Worm (Caenorhabditis elegans): ENCODE data around the gene R11E3.2.

Gene R11E3.2

ce11 chrIV:4745422-4745821 is 26.5 kb upstream of the R11E3.2 start, which contains the start of gene timm-17B.1 (continued):
- TF ChIP-seq jun-1 (tag; optimal IDR thresholded peaks at IDR 0.05) = peak; percentile 39
- no peak for TF ChIP-seq pax-3 (tag; optimal IDR thresholded peaks at IDR 0.05)
- TF ChIP-seq lin-13 (GFP tag; optimal IDR thresholded peaks at IDR 0.05) = no peak
- TF ChIP-seq tbx-2 (tag; optimal IDR thresholded peaks at IDR 0.05) = peak; percentile 73
- TF ChIP-seq snpc-4 (tag; optimal IDR thresholded peaks at IDR 0.05) = peak; percentile 67
- peak; percentile 45 for TF ChIP-seq lir-3 (tag; optimal IDR thresholded peaks at IDR 0.05; ENCODE audit: poor library complexity)
- TF ChIP-seq zag-1 (tag; optimal IDR thresholded peaks at IDR 0.05) = no peak
- TF ChIP-seq snu-23 (GFP tag; optimal IDR thresholded peaks at IDR 0.05) = peak; percentile 83
- TF ChIP-seq aly-2 (tag; optimal IDR thresholded peaks at IDR 0.05) = peak; percentile 50
- peak; percentile 79 for TF ChIP-seq nhr-85 (tag)
- TF ChIP-seq lin-35 (GFP tag; optimal IDR thresholded peaks at IDR 0.05) = peak; percentile 78 to 83
- TF ChIP-seq pag-3 (tag; optimal IDR thresholded peaks at IDR 0.05; ENCODE audit: borderline replicate concordance, insufficient read depth) = no peak
- peak; percentile 63 for TF ChIP-seq grh-1 (GFP tag; IDR thresholded peaks at IDR 0.05)
- TF ChIP-seq isw-1 (GFP tag; IDR thresholded peaks at IDR 0.05) = peak; percentile 75
- TF ChIP-seq mab-9 (GFP tag; IDR thresholded peaks at IDR 0.05) = 0 out of 2 replicates have a peak, but pooled peaks have one; percentile 40
- no peak for TF ChIP-seq Y116A8C.19 (tag; optimal IDR thresholded peaks at IDR 0.05; ENCODE audit: borderline replicate concordance)
- TF ChIP-seq lin-15B (tag; optimal IDR thresholded peaks at IDR 0.05) = peak; percentile 50
- TF ChIP-seq nhr-12 (tag; optimal IDR thresholded peaks at IDR 0.05) = no peak
- TF ChIP-seq ceh-63 (GFP tag; optimal IDR thresholded peaks at IDR 0.05) = no peak
- peak; percentile 26 for TF ChIP-seq elt-2 (tag; optimal IDR thresholded peaks at IDR 0.05)
- TF ChIP-seq C34B4.2 (tag; optimal IDR thresholded peaks at IDR 0.05) = no peak
- peak in 1 of 2 experiments; percentile 56 for TF ChIP-seq mdl-1 (tag; optimal IDR thresholded peaks at IDR 0.05)
- peak; percentile 55 for TF ChIP-seq F16B12.6 (tag; optimal IDR thresholded peaks at IDR 0.05)
- peak; percentile 79 for TF ChIP-seq C16A3.4 (tag; optimal IDR thresholded peaks at IDR 0.05)
- TF ChIP-seq swsn-7 (tag; optimal IDR thresholded peaks at IDR 0.05) = peak; percentile 82
- peak; percentile 35 for TF ChIP-seq ztf-4 (tag; optimal IDR thresholded peaks at IDR 0.05)
- no peak for TF ChIP-seq aha-1 (tag; optimal IDR thresholded peaks at IDR 0.05)
- TF ChIP-seq dpl-1 (GFP tag; optimal IDR thresholded peaks at IDR 0.05) = peak; percentile 73 to 81 (median 81)
- peak; percentile 76 for TF ChIP-seq nhr-90 (tag; optimal IDR thresholded peaks at IDR 0.05; ENCODE audit: poor library complexity)
- peak; percentile 44 for TF ChIP-seq sox-4 (tag; optimal IDR thresholded peaks at IDR 0.05)
- TF ChIP-seq mep-1 (tag; optimal IDR thresholded peaks at IDR 0.05) = peak; percentile 93
- TF ChIP-seq nhr-237 (tag; optimal IDR thresholded peaks at IDR 0.05) = no peak
- TF ChIP-seq rnt-1 (tag; optimal IDR thresholded peaks at IDR 0.05) = peak; percentile 80
- no peak for TF ChIP-seq alr-1 (tag; optimal IDR thresholded peaks at IDR 0.05; ENCODE audit: borderline replicate concordance)
- TF ChIP-seq hlh-4 (tag; optimal IDR thresholded peaks at IDR 0.05) = no peak
- peak; percentile 72 for TF ChIP-seq dsc-1 (tag; optimal IDR thresholded peaks at IDR 0.05)
- TF ChIP-seq nhr-47 (tag; optimal IDR thresholded peaks at IDR 0.05) = peak; percentile 88
- TF ChIP-seq hlh-17 (GFP tag; optimal IDR thresholded peaks at IDR 0.05; ENCODE audit: borderline replicate concordance) = no peak
- TF ChIP-seq elt-3 (tag; optimal IDR thresholded peaks at IDR 0.05) = peak in 2 of 6 experiments; percentile 25 to 45
- no peak for TF ChIP-seq egl-27 (tag; optimal IDR thresholded peaks at IDR 0.05)
- TF ChIP-seq ztf-11 (tag; optimal IDR thresholded peaks at IDR 0.05) = peak in 1 of 2 experiments; percentile 44
- peak; percentile 82 for TF ChIP-seq nhr-19 (GFP tag; conservative IDR thresholded peaks at IDR 0.05)
- peak; percentile 24 for TF ChIP-seq fos-1 (tag; optimal IDR thresholded peaks at IDR 0.05)
- no peak for TF ChIP-seq ceh-8 (GFP tag; optimal IDR thresholded peaks at IDR 0.05)
- TF ChIP-seq C04F5.9 (tag; optimal IDR thresholded peaks at IDR 0.05) = peak; percentile 5
- peak; percentile 48 for TF ChIP-seq unc-86 (tag; optimal IDR thresholded peaks at IDR 0.05)
- peak; percentile 69 for TF ChIP-seq irx-1 (tag; optimal IDR thresholded peaks at IDR 0.05)
- TF ChIP-seq nhr-76 (tag; optimal IDR thresholded peaks at IDR 0.05) = no peak
- TF ChIP-seq efl-1 (optimal IDR thresholded peaks at IDR 0.05) = peak; percentile 71 to 79
- peak; percentile 76 to 97 for TF ChIP-seq efl-1 (GFP tag; optimal IDR thresholded peaks at IDR 0.05 in 1 of 2)
- no peak for TF ChIP-seq ceh-88 (GFP tag; IDR thresholded peaks at IDR 0.05)

All from whole organism, L1 larva.